Fruit fly (Drosophila melanogaster): ENCODE measurements around the gene Trx2.

dm6 chr2L:9585942-9586341 lies 27.0 kb upstream of the Trx2 start:
- TF ChIP-seq OdsH (GFP tag; optimal IDR thresholded peaks at IDR 0.05) (no peak), Abd-B (GFP tag; optimal IDR thresholded peaks at IDR 0.05) (no peak), fru (GFP tag; optimal IDR thresholded peaks at IDR 0.05) (no peak), psq (GFP tag; optimal IDR thresholded peaks at IDR 0.05) (no peak), br (GFP tag; optimal IDR thresholded peaks at IDR 0.05) (no peak), Mio (GFP tag; optimal IDR thresholded peaks at IDR 0.05) (no peak), Hr83 (GFP tag; optimal IDR thresholded peaks at IDR 0.05; ENCODE audit: poor library complexity, severe bottlenecking) (no peak)
